Worm (Caenorhabditis elegans) whole organism, L1 larva: ENCODE measurements around the gene lgc-5.

Source experiments
- C04F5.9 ChIP-seq: sonication (generic microtip); optimal IDR thresholded peaks from 2 replicates; lab custom pipeline; 2016; ENCODE audit warnings: missing genetic modification characterization, missing compliant biosample characterization
- C16A3.4 ChIP-seq: fragments of 150-350 bp; optimal IDR thresholded peaks from 2 replicates; lab custom pipeline; 2014; ENCODE audit warnings: missing biosample characterization, missing genetic modification characterization
- F16B12.6 ChIP-seq: fragments of 150-350 bp; optimal IDR thresholded peaks from 2 replicates; lab custom pipeline; 2014; ENCODE audit warnings: missing biosample characterization, missing genetic modification characterization
- Y116A8C.19 ChIP-seq: sonication (generic microtip); optimal IDR thresholded peaks from 2 replicates; lab custom pipeline; 2016; ENCODE audit warnings: missing compliant biosample characterization, missing genetic modification characterization, borderline replicate concordance
- aha-1 ChIP-seq: fragments of 150-350 bp; optimal IDR thresholded peaks from 2 replicates; lab custom pipeline; 2014; ENCODE audit warnings: missing biosample characterization, missing genetic modification characterization
- alr-1 ChIP-seq: fragments of 200-800 bp; sonication (Bioruptor generic); optimal IDR thresholded peaks from 2 replicates; lab custom pipeline; 2018; ENCODE audit warnings: borderline replicate concordance, mild to moderate bottlenecking, missing genetic modification characterization, missing compliant biosample characterization
- ama-1 ChIP-seq: fragments of 150-350 bp; optimal IDR thresholded peaks from 2 replicates; lab custom pipeline; 2014
- blmp-1 ChIP-seq: fragments of 150-350 bp; optimal IDR thresholded peaks from 2 replicates; lab custom pipeline; 2014; ENCODE audit warnings: missing biosample characterization, missing genetic modification characterization
- ceh-82 ChIP-seq, 3 experiments: fragments of 150-350 bp in 1 of 3; sonication (generic microtip) in 2 of 3; optimal IDR thresholded peaks; 2 replicates each; lab custom pipeline; 2014 to 2017; ENCODE audit warnings: missing biosample characterization in 3 of 3, missing genetic modification characterization in 3 of 3
- dpl-1 ChIP-seq, 3 experiments: fragments of 150-350 bp in 2 of 3; sonication (generic microtip) in 1 of 3; optimal IDR thresholded peaks; 2 replicates each; lab custom pipeline; 2014 to 2017; ENCODE audit warnings: missing biosample characterization in 3 of 3, missing genetic modification characterization in 3 of 3, missing genetic modification reagents in 3 of 3
- efl-1 ChIP-seq, 4 experiments: fragments of 150-350 bp; optimal IDR thresholded peaks in 3 of 4; peaks in 1 of 4; 1 replicate in 1 of 4; 2 replicates in 3 of 4; lab custom pipeline; 2014; ENCODE audit warnings: missing biosample characterization in 2 of 4, missing genetic modification characterization in 2 of 4, missing genetic modification reagents in 2 of 4
- egl-13 ChIP-seq: sonication (generic microtip); optimal IDR thresholded peaks from 2 replicates; lab custom pipeline; 2016; ENCODE audit warnings: missing genotype, missing genetic modification reagents, missing genetic modification characterization, missing compliant biosample characterization
- egl-27 ChIP-seq, 2 experiments: fragments of 150-350 bp in 1 of 2; sonication (generic microtip); optimal IDR thresholded peaks; 3 replicates each; lab custom pipeline; 2017 to 2018; ENCODE audit warnings: missing biosample characterization in 2 of 2, missing genetic modification characterization in 2 of 2, missing genetic modification reagents in 2 of 2
- elt-2 ChIP-seq: sonication (generic microtip); optimal IDR thresholded peaks from 2 replicates; lab custom pipeline; 2016; ENCODE audit warnings: missing genetic modification characterization, mild to moderate bottlenecking, inconsistent platforms, missing compliant biosample characterization, missing genetic modification reagents
- elt-3 ChIP-seq, 6 experiments: fragments of 150-350 bp in 1 of 6; sonication (generic microtip); optimal IDR thresholded peaks; 2 replicates each; lab custom pipeline; 2017 to 2018; ENCODE audit warnings: missing biosample characterization in 6 of 6, missing genetic modification characterization in 6 of 6, inconsistent platforms in 1 of 6
- ets-5 ChIP-seq: fragments of 200-800 bp; sonication (Bioruptor generic); IDR thresholded peaks from 2 replicates; pipeline ENCODE4 v1.3.6; 2022; ENCODE audit warnings: missing genetic modification characterization, missing compliant biosample characterization
- fkh-10 ChIP-seq: sonication (generic microtip); optimal IDR thresholded peaks from 2 replicates; lab custom pipeline; 2017; ENCODE audit warnings: missing biosample characterization, missing genetic modification reagents, missing genetic modification characterization
- fkh-4 ChIP-seq: sonication (generic microtip); optimal IDR thresholded peaks from 2 replicates; lab custom pipeline; 2016; ENCODE audit warnings: missing compliant biosample characterization, missing genetic modification characterization, borderline replicate concordance
- fkh-8 ChIP-seq: sonication (generic microtip); optimal IDR thresholded peaks from 2 replicates; lab custom pipeline; 2016; ENCODE audit warnings: mild to moderate bottlenecking, missing genetic modification characterization, missing compliant biosample characterization
- hlh-17 ChIP-seq: fragments of 200-800 bp; sonication (Bioruptor generic); optimal IDR thresholded peaks from 2 replicates; lab custom pipeline; 2018; ENCODE audit warnings: missing genetic modification characterization, mild to moderate bottlenecking, missing compliant biosample characterization, moderate library complexity, borderline replicate concordance
- hpl-2 ChIP-seq: fragments of 150-350 bp; optimal IDR thresholded peaks from 2 replicates; lab custom pipeline; 2014; ENCODE audit warnings: missing biosample characterization, missing genetic modification reagents, missing genetic modification characterization
- isw-1 ChIP-seq: fragments of 200-800 bp; sonication (Bioruptor generic); IDR thresholded peaks from 2 replicates; pipeline ENCODE4 v1.3.6; 2022; ENCODE audit warnings: missing genetic modification characterization, missing compliant biosample characterization
- lin-13 ChIP-seq: fragments of 150-350 bp; optimal IDR thresholded peaks from 2 replicates; lab custom pipeline; 2014; ENCODE audit warnings: missing biosample characterization, missing genetic modification reagents, missing genetic modification characterization
- lin-15B ChIP-seq: fragments of 150-350 bp; sonication (generic microtip); optimal IDR thresholded peaks from 3 replicates; lab custom pipeline; 2014; ENCODE audit warnings: missing biosample characterization, missing genetic modification characterization
- lin-35 ChIP-seq, 2 experiments: fragments of 150-350 bp; optimal IDR thresholded peaks; 2 replicates each; lab custom pipeline; 2014; ENCODE audit warnings: missing biosample characterization in 2 of 2, missing genetic modification characterization in 2 of 2, missing genetic modification reagents in 2 of 2
- lsy-2 ChIP-seq, 2 experiments: fragments of 150-350 bp; optimal IDR thresholded peaks; 2 replicates each; lab custom pipeline; 2014; ENCODE audit warnings: missing biosample characterization in 2 of 2, missing genetic modification characterization in 2 of 2
- mef-2 ChIP-seq: fragments of 150-350 bp; optimal IDR thresholded peaks from 2 replicates; lab custom pipeline; 2014; ENCODE audit warnings: missing biosample characterization, missing genetic modification characterization
- mep-1 ChIP-seq: fragments of 150-350 bp; optimal IDR thresholded peaks from 2 replicates; lab custom pipeline; 2014; ENCODE audit warnings: missing biosample characterization, missing genetic modification characterization
- nhr-20 ChIP-seq: sonication (generic microtip); optimal IDR thresholded peaks from 2 replicates; lab custom pipeline; 2016; ENCODE audit warnings: mild to moderate bottlenecking, missing genetic modification characterization, missing compliant biosample characterization
- nhr-237 ChIP-seq: fragments of 150-350 bp; optimal IDR thresholded peaks from 2 replicates; lab custom pipeline; 2014; ENCODE audit warnings: missing biosample characterization, missing genetic modification characterization
- nhr-47 ChIP-seq: sonication (generic microtip); optimal IDR thresholded peaks from 2 replicates; lab custom pipeline; 2016; ENCODE audit warnings: mild to moderate bottlenecking, missing genetic modification characterization, moderate library complexity, missing compliant biosample characterization
- nhr-71 ChIP-seq: sonication (generic microtip); optimal IDR thresholded peaks from 2 replicates; lab custom pipeline; 2016; ENCODE audit warnings: mild to moderate bottlenecking, missing genetic modification characterization, moderate library complexity, missing compliant biosample characterization
- nhr-77 ChIP-seq: fragments of 150-350 bp; optimal IDR thresholded peaks from 2 replicates; lab custom pipeline; 2014; ENCODE audit warnings: missing biosample characterization, missing genetic modification characterization
- nhr-84 ChIP-seq: sonication (generic microtip); optimal IDR thresholded peaks from 2 replicates; lab custom pipeline; 2017; ENCODE audit warnings: missing biosample characterization, missing genetic modification characterization
- nhr-90 ChIP-seq: sonication (generic microtip); optimal IDR thresholded peaks from 2 replicates; lab custom pipeline; 2016; ENCODE audit warnings: mild to moderate bottlenecking, missing genetic modification characterization, missing compliant biosample characterization; ENCODE audit not compliant: poor library complexity
- pag-3 ChIP-seq: sonication (generic microtip); optimal IDR thresholded peaks from 2 replicates; lab custom pipeline; 2017; ENCODE audit warnings: missing genetic modification characterization, mild to moderate bottlenecking, missing compliant biosample characterization, antibody characterized with exemption, borderline replicate concordance; ENCODE audit not compliant: insufficient read depth
- pax-3 ChIP-seq: fragments of 200-800 bp; sonication (Bioruptor generic); optimal IDR thresholded peaks from 2 replicates; lab custom pipeline; 2018; ENCODE audit warnings: mild to moderate bottlenecking, missing genetic modification characterization, moderate library complexity, missing compliant biosample characterization
- pqm-1 ChIP-seq: sonication (generic microtip); optimal IDR thresholded peaks from 3 replicates; lab custom pipeline; 2017; ENCODE audit warnings: missing biosample characterization, missing genetic modification characterization
- skn-1 ChIP-seq: fragments of 150-350 bp; optimal IDR thresholded peaks from 2 replicates; lab custom pipeline; 2014; ENCODE audit warnings: missing biosample characterization, missing genetic modification characterization
- snu-23 ChIP-seq: sonication (generic microtip); optimal IDR thresholded peaks from 2 replicates; lab custom pipeline; 2016; ENCODE audit warnings: missing genetic modification characterization, missing compliant biosample characterization
- sptf-1 ChIP-seq: fragments of 150-350 bp; optimal IDR thresholded peaks from 2 replicates; lab custom pipeline; 2014; ENCODE audit warnings: missing biosample characterization, missing genetic modification characterization
- sup-37 ChIP-seq: fragments of 200-800 bp; sonication (Bioruptor generic); optimal IDR thresholded peaks from 2 replicates; lab custom pipeline; 2018; ENCODE audit warnings: mild to moderate bottlenecking, missing genetic modification characterization, missing compliant biosample characterization
- swsn-7 ChIP-seq: sonication (generic microtip); optimal IDR thresholded peaks from 2 replicates; lab custom pipeline; 2016; ENCODE audit warnings: missing genetic modification characterization, missing compliant biosample characterization
- tlp-1 ChIP-seq: fragments of 150-350 bp; optimal IDR thresholded peaks from 2 replicates; lab custom pipeline; 2014; ENCODE audit warnings: missing biosample characterization, missing genetic modification characterization
- unc-130 ChIP-seq: fragments of 150-350 bp; optimal IDR thresholded peaks from 2 replicates; lab custom pipeline; 2017; ENCODE audit warnings: missing biosample characterization, missing genetic modification characterization, inconsistent platforms
- unc-30 ChIP-seq: sonication (generic microtip); optimal IDR thresholded peaks from 2 replicates; lab custom pipeline; 2017; ENCODE audit warnings: missing biosample characterization, missing genetic modification characterization
- zag-1 ChIP-seq: fragments of 150-350 bp; optimal IDR thresholded peaks from 2 replicates; lab custom pipeline; 2014; ENCODE audit warnings: missing biosample characterization, missing genetic modification characterization
- zip-4 ChIP-seq: fragments of 200-800 bp; sonication (Bioruptor generic); optimal IDR thresholded peaks from 2 replicates; lab custom pipeline; 2018; ENCODE audit warnings: mild to moderate bottlenecking, missing genetic modification characterization, moderate library complexity, missing compliant biosample characterization
- ztf-11 ChIP-seq, 2 experiments: sonication (generic microtip); optimal IDR thresholded peaks; 2 replicates each; lab custom pipeline; 2016 to 2017; ENCODE audit warnings: missing genetic modification characterization in 2 of 2, missing biosample characterization in 1 of 2, missing compliant biosample characterization in 1 of 2
- ztf-4 ChIP-seq: fragments of 150-350 bp; optimal IDR thresholded peaks from 2 replicates; lab custom pipeline; 2014; ENCODE audit warnings: missing biosample characterization, missing genetic modification characterization

The lgc-5 gene

ce11 chrIV:8300468-8300867, 42.0 kb upstream of the lgc-5 start, which contains the start of gene F35H10.5:
F35H10.5 (plus strand) TSS chrIV:8300768.
- no peak for TF ChIP-seq efl-1 (optimal IDR thresholded peaks at IDR 0.05; lab: Kevin White, UChicago)
- peak in 1 of 2 experiments; percentile 73 for TF ChIP-seq efl-1 (GFP tag; optimal IDR thresholded peaks at IDR 0.05 in 1 of 2; lab: Kevin White, UChicago)
- TF ChIP-seq nhr-47 = no peak
- no peak for TF ChIP-seq lin-13 (GFP tag; lab: Kevin White, UChicago)
- no peak for TF ChIP-seq lin-35 (GFP tag; optimal IDR thresholded peaks at IDR 0.05; lab: Kevin White, UChicago)

ce11 chrIV:8301925-8302324, 40.6 kb upstream of the lgc-5 start:
- TF ChIP-seq sptf-1 (tag; lab: Kevin White, UChicago) (no peak), zag-1 (tag; lab: Kevin White, UChicago) (no peak), Y116A8C.19 (tag; lab: Kevin White, UChicago) (no peak), zip-4 (GFP tag; lab: Kevin White, UChicago) (no peak), nhr-20 (tag; lab: Kevin White, UChicago) (peak; percentile 66), snu-23 (peak; percentile 77), nhr-77 (tag; lab: Kevin White, UChicago) (peak; percentile 14), alr-1 (tag; lab: Kevin White, UChicago) (no peak), lsy-2 (tag; optimal IDR thresholded peaks at IDR 0.05; lab: Kevin White, UChicago) (peak in 1 of 2 experiments; percentile 45), ztf-4 (tag; lab: Kevin White, UChicago) (no peak), ets-5 (GFP tag; lab: Robert Waterston, UW) (no peak), elt-3 (tag; optimal IDR thresholded peaks at IDR 0.05; lab: Kevin White, UChicago) (peak in 4 of 6 experiments; percentile 17 to 65 (median 36)), ama-1 (lab: Kevin White, UChicago) (no peak), pax-3 (tag; lab: Kevin White, UChicago) (no peak), fkh-10 (no peak), ztf-11 (tag; optimal IDR thresholded peaks at IDR 0.05; lab: Kevin White, UChicago) (no peak), efl-1 (optimal IDR thresholded peaks at IDR 0.05; lab: Kevin White, UChicago) (peak; percentile 16 to 51), efl-1 (GFP tag; optimal IDR thresholded peaks at IDR 0.05 in 1 of 2; lab: Kevin White, UChicago) (peak; percentile 2 to 93), unc-130 (no peak), isw-1 (GFP tag; lab: Robert Waterston, UW) (no peak), tlp-1 (tag; lab: Kevin White, UChicago) (no peak), nhr-84 (tag; lab: Kevin White, UChicago) (no peak), elt-2 (tag; lab: Kevin White, UChicago) (no peak), mep-1 (no peak), C16A3.4 (no peak), fkh-4 (tag; lab: Kevin White, UChicago) (no peak), sup-37 (GFP tag; lab: Kevin White, UChicago) (no peak), blmp-1 (peak; percentile 71), hlh-17 (GFP tag; lab: Kevin White, UChicago) (no peak), aha-1 (tag; lab: Kevin White, UChicago) (no peak), fkh-8 (tag; lab: Kevin White, UChicago) (no peak), egl-13 (tag; lab: Kevin White, UChicago) (no peak), hpl-2 (GFP tag; lab: Kevin White, UChicago) (no peak), egl-27 (tag; optimal IDR thresholded peaks at IDR 0.05; lab: Kevin White, UChicago) (no peak), mef-2 (tag; lab: Kevin White, UChicago) (no peak), nhr-237 (tag; lab: Kevin White, UChicago) (no peak), F16B12.6 (tag; lab: Kevin White, UChicago) (no peak), pqm-1 (tag; lab: Kevin White, UChicago) (no peak), pag-3 (tag; lab: Kevin White, UChicago) (no peak), dpl-1 (GFP tag; optimal IDR thresholded peaks at IDR 0.05; lab: Kevin White, UChicago) (peak in 2 of 3 experiments; percentile 12 to 46), lin-15B (tag; lab: Kevin White, UChicago) (no peak), skn-1 (no peak), ceh-82 (tag; optimal IDR thresholded peaks at IDR 0.05; lab: Kevin White, UChicago) (peak in 1 of 3 experiments; percentile 30), unc-30 (tag; lab: Kevin White, UChicago) (no peak), swsn-7 (tag; lab: Kevin White, UChicago) (no peak), nhr-47 (no peak), nhr-90 (tag; lab: Kevin White, UChicago) (peak; percentile 20), C04F5.9 (tag; lab: Kevin White, UChicago) (no peak), nhr-71 (tag; lab: Kevin White, UChicago) (peak; percentile 47)
